Fruit fly (Drosophila melanogaster): Measurements from ENCODE around the gene RnrL.
A peak's percentile ranks its signal among the peaks of the same experiment; 100 is the strongest.

RnrL gene

DNA sequence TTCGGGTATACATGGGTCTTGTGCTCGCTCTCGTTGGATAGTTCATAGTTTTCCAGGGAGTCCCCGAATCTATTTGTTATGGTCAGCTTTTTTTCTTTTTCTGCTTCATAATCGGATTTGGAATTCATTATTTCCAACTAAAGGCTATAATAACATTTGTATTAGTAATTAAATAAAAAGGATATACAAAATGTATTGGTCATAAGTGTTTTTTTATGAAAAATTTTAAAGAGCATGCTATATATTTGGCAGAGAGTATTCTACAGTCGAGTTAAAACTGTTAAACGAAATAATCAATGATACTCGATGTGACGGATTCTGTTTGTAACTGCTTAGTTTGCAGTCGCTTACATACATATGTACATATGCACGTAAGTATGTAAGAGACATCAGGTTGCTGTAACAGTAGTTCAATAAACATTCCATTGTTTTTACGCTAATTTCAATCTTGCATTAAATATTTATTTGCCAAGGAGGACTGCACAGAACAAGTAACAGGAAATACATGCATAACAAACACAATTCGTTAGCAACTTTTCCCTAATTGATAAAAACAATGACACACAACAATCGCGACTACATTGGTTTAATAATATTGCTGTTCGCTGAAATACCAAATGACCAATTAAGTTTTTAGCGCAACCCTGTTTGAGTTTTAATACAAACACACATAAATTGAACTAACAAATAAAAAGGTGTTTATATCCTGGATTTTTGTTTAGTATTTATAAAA lies 28.5 kb downstream of the RnrL start (continued):
- TF ChIP-seq CG16815 (GFP tag; optimal IDR thresholded peaks at IDR 0.05) (no peak), nau (GFP tag; optimal IDR thresholded peaks at IDR 0.05) (no peak), CG12744 (GFP tag; optimal IDR thresholded peaks at IDR 0.05) (no peak), hkb (optimal IDR thresholded peaks at IDR 0.05) (no peak), hkb (GFP tag; IDR thresholded peaks at IDR 0.05) (0 out of 2 replicates have a peak, but pooled peaks have one; percentile 13), fu2 (GFP tag; optimal IDR thresholded peaks at IDR 0.05) (no peak), CG12219 (GFP tag; optimal IDR thresholded peaks at IDR 0.05) (peak; percentile 17), unpg (GFP tag; optimal IDR thresholded peaks at IDR 0.05) (peak; percentile 30), Med (GFP tag) (peak; percentile 39), MESR4 (GFP tag; optimal IDR thresholded peaks at IDR 0.05) (peak; percentile 70)

DNA sequence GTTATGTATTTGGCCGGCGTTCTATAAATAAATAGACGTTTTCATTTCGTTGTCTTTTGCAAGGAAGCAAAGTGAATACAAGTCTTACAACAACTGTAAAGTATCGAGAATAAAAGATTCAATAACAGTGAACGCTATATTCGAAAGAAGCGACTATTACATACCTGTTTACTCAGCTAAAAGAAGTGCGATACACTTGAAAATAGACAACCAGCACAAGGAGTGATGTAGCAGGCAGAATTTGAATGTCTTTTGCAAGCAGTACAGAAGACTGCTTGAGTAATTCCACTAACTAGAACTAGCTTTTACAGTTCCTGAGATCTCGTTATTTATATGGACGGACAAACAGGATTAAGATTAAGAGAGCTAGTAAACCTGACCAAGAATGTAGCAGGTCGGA lies 29.4 kb downstream of the RnrL start:
- TF ChIP-seq Tbp (GFP tag; optimal IDR thresholded peaks at IDR 0.05) (no peak), CG17186 (GFP tag; optimal IDR thresholded peaks at IDR 0.05) (no peak), al (GFP tag; IDR thresholded peaks at IDR 0.05) (no peak), CG17802 (tag; optimal IDR thresholded peaks at IDR 0.05) (no peak), Doc3 (GFP tag; IDR thresholded peaks at IDR 0.05; ENCODE audit: partially characterized antibody) (no peak), CG42726 (GFP tag; IDR thresholded peaks at IDR 0.05; ENCODE audit: partially characterized antibody) (no peak), eve (GFP tag; optimal IDR thresholded peaks at IDR 0.05) (no peak), CG12155 (GFP tag; optimal IDR thresholded peaks at IDR 0.05) (peak; percentile 91), pb (GFP tag; optimal IDR thresholded peaks at IDR 0.05) (no peak), H2.0 (GFP tag; IDR thresholded peaks at IDR 0.05) (no peak), CG6254 (GFP tag; optimal IDR thresholded peaks at IDR 0.05) (no peak), CG30403 (GFP tag; optimal IDR thresholded peaks at IDR 0.05) (no peak), repo (GFP tag; optimal IDR thresholded peaks at IDR 0.05) (no peak), CG9727 (GFP tag; optimal IDR thresholded peaks at IDR 0.05) (no peak), zen (tag; optimal IDR thresholded peaks at IDR 0.05) (peak; percentile 38), mam (GFP tag; optimal IDR thresholded peaks at IDR 0.05) (no peak), CG7556 (GFP tag; optimal IDR thresholded peaks at IDR 0.05) (no peak), lbe (GFP tag; optimal IDR thresholded peaks at IDR 0.05) (no peak), CG4617 (GFP tag; optimal IDR thresholded peaks at IDR 0.05; ENCODE audit: borderline replicate concordance) (peak; percentile 62), CG2875 (GFP tag; optimal IDR thresholded peaks at IDR 0.05) (no peak), E2f2 (GFP tag; IDR thresholded peaks at IDR 0.05) (0 out of 2 replicates have a peak, but pooled peaks have one; percentile 45), CkIIα-i1 (GFP tag; IDR thresholded peaks at IDR 0.05) (no peak), Ada2b (GFP tag; IDR thresholded peaks at IDR 0.05) (no peak), Dll (GFP tag; IDR thresholded peaks at IDR 0.05; ENCODE audit: partially characterized antibody) (no peak), gt (GFP tag; IDR thresholded peaks at IDR 0.05) (no peak), CG13624 (GFP tag; optimal IDR thresholded peaks at IDR 0.05) (no peak), Ptx1 (GFP tag; IDR thresholded peaks at IDR 0.05) (no peak), HLH4C (GFP tag; IDR thresholded peaks at IDR 0.05; ENCODE audit: partially characterized antibody) (peak; percentile 79), tx (GFP tag; optimal IDR thresholded peaks at IDR 0.05) (no peak), CG8924 (tag; optimal IDR thresholded peaks at IDR 0.05) (peak; percentile 0), croc (GFP tag; conservative IDR thresholded peaks at IDR 0.05) (no peak), CG7987 (GFP tag; optimal IDR thresholded peaks at IDR 0.05) (no peak), CG12769 (tag; optimal IDR thresholded peaks at IDR 0.05) (peak; percentile 63), ato (GFP tag; IDR thresholded peaks at IDR 0.05; ENCODE audit: partially characterized antibody) (peak; percentile 71), CG33557 (GFP tag; optimal IDR thresholded peaks at IDR 0.05) (peak; percentile 10), CG14441 (GFP tag; IDR thresholded peaks at IDR 0.05) (no peak), tna (GFP tag; IDR thresholded peaks at IDR 0.05; ENCODE audit: partially characterized antibody) (peak; percentile 60), CG2712 (tag; optimal IDR thresholded peaks at IDR 0.05) (peak; percentile 26), nau (GFP tag; optimal IDR thresholded peaks at IDR 0.05) (no peak), CG6654 (GFP tag; optimal IDR thresholded peaks at IDR 0.05) (no peak)

Data from whole organism, embryonic.